Fruit fly (Drosophila melanogaster) whole organism, embryonic: ENCODE results near the gene Pcmt.

Source experiments
- Awh ChIP-seq: fragments of 200-800 bp; sonication (Bioruptor generic); IDR thresholded peaks from 2 replicates; pipeline ENCODE4, ENCODE4 v1.3.6; 2022; ENCODE audit warnings: missing biosample characterization, missing genetic modification characterization
- Blimp-1 ChIP-seq: fragments of 200-800 bp; sonication (Bioruptor generic); optimal IDR thresholded peaks from 3 replicates; lab custom pipeline; 2018; ENCODE audit warnings: missing biosample characterization, missing genetic modification characterization, mild to moderate bottlenecking, moderate library complexity, missing genetic modification reagents
- CG10321 ChIP-seq: fragments of 200-800 bp; sonication (Bioruptor generic); IDR thresholded peaks from 2 replicates; pipeline ENCODE4 v1.3.6; 2022; ENCODE audit warnings: missing biosample characterization, missing genetic modification characterization
- CG10654 ChIP-seq: fragments of 200-800 bp; sonication (Bioruptor generic); optimal IDR thresholded peaks from 2 replicates; lab custom pipeline; 2016; ENCODE audit warnings: missing biosample characterization, missing genetic modification characterization
- CG12104 ChIP-seq: fragments of 200-800 bp; sonication (Bioruptor generic); optimal IDR thresholded peaks from 3 replicates; lab custom pipeline; 2016; ENCODE audit warnings: missing biosample characterization, missing genetic modification characterization
- CG12744 ChIP-seq: fragments of 200-800 bp; sonication (Bioruptor generic); optimal IDR thresholded peaks from 2 replicates; lab custom pipeline; 2016; ENCODE audit warnings: missing biosample characterization, missing genetic modification characterization
- CG12942 ChIP-seq: fragments of 200-800 bp; sonication (Bioruptor generic); optimal IDR thresholded peaks from 3 replicates; lab custom pipeline; 2016; ENCODE audit warnings: missing biosample characterization, missing genetic modification characterization
- CG16863 ChIP-seq: fragments of 200-800 bp; sonication (Bioruptor generic); optimal IDR thresholded peaks from 3 replicates; lab custom pipeline; 2016; ENCODE audit warnings: missing biosample characterization, missing genetic modification characterization
- CG17361 ChIP-seq: fragments of 200-800 bp; sonication (Bioruptor generic); IDR thresholded peaks from 3 replicates; pipeline ENCODE4 v1.3.6; 2022; ENCODE audit warnings: missing biosample characterization, missing genetic modification characterization
- CG17829 ChIP-seq: fragments of 200-800 bp; optimal IDR thresholded peaks from 2 replicates; lab custom pipeline; 2019; ENCODE audit warnings: missing biosample characterization, mild to moderate bottlenecking, missing genetic modification characterization, moderate library complexity
- CG17912 ChIP-seq: fragments of 200-800 bp; sonication (Bioruptor generic); optimal IDR thresholded peaks from 2 replicates; lab custom pipeline; 2018; ENCODE audit warnings: missing biosample characterization, mild to moderate bottlenecking, missing genetic modification characterization
- CG18476 ChIP-seq: fragments of 200-800 bp; sonication (Bioruptor generic); optimal IDR thresholded peaks from 2 replicates; lab custom pipeline; 2016; ENCODE audit warnings: missing biosample characterization, mild to moderate bottlenecking, missing genetic modification characterization
- CG18599 ChIP-seq: fragments of 200-800 bp; sonication (Bioruptor generic); optimal IDR thresholded peaks from 3 replicates; lab custom pipeline; 2017; ENCODE audit warnings: missing biosample characterization, missing genetic modification characterization, mild to moderate bottlenecking, moderate library complexity, missing genetic modification reagents
- CG2120 ChIP-seq: fragments of 200-800 bp; sonication (Bioruptor generic); optimal IDR thresholded peaks from 3 replicates; lab custom pipeline; 2016; ENCODE audit warnings: missing biosample characterization, missing genetic modification characterization
- CG2199 ChIP-seq: fragments of 200-800 bp; sonication (Bioruptor generic); IDR thresholded peaks from 3 replicates; pipeline ENCODE4 v1.3.6; 2022; ENCODE audit warnings: missing biosample characterization, missing genetic modification characterization
- CG2889 ChIP-seq: fragments of 200-800 bp; sonication (Bioruptor generic); IDR thresholded peaks from 3 replicates; pipeline ENCODE4 v1.3.6; 2022; ENCODE audit warnings: missing biosample characterization, missing genetic modification characterization
- CG34376 ChIP-seq: fragments of 200-800 bp; sonication (Bioruptor generic); optimal IDR thresholded peaks from 2 replicates; lab custom pipeline; 2018; ENCODE audit warnings: missing biosample characterization, mild to moderate bottlenecking, missing genetic modification characterization
- CG4360 ChIP-seq: fragments of 200-800 bp; sonication (Bioruptor generic); IDR thresholded peaks from 2 replicates; pipeline ENCODE4 v1.3.6; 2022; ENCODE audit warnings: missing biosample characterization, missing genetic modification characterization
- CG6175 ChIP-seq: fragments of 200-800 bp; sonication (Bioruptor generic); IDR thresholded peaks from 3 replicates; pipeline ENCODE4 v1.3.6; 2022; ENCODE audit warnings: missing biosample characterization, missing genetic modification characterization
- CG6683 ChIP-seq: fragments of 200-800 bp; sonication (Bioruptor generic); optimal IDR thresholded peaks from 2 replicates; lab custom pipeline; 2017; ENCODE audit warnings: missing biosample characterization, mild to moderate bottlenecking, missing genetic modification characterization, missing genetic modification reagents
- CG9797 ChIP-seq: fragments of 200-800 bp; sonication (Bioruptor generic); optimal IDR thresholded peaks from 3 replicates; lab custom pipeline; 2018; ENCODE audit warnings: missing biosample characterization, mild to moderate bottlenecking, missing genetic modification characterization
- CG9817 ChIP-seq: fragments of 200-800 bp; sonication (Bioruptor generic); optimal IDR thresholded peaks from 2 replicates; lab custom pipeline; 2018; ENCODE audit warnings: missing biosample characterization, mild to moderate bottlenecking, missing genetic modification characterization, moderate library complexity
- Camta ChIP-seq: fragments of 200-800 bp; sonication (Bioruptor generic); optimal IDR thresholded peaks from 2 replicates; lab custom pipeline; 2016; ENCODE audit warnings: missing biosample characterization, missing genetic modification characterization
- D19A ChIP-seq: fragments of 200-800 bp; optimal IDR thresholded peaks from 3 replicates; lab custom pipeline; 2019; ENCODE audit warnings: missing biosample characterization, mild to moderate bottlenecking, missing genetic modification characterization, moderate library complexity
- D19B ChIP-seq: fragments of 200-800 bp; sonication (Bioruptor generic); optimal IDR thresholded peaks from 2 replicates; lab custom pipeline; 2017; ENCODE audit warnings: missing biosample characterization, mild to moderate bottlenecking, missing genetic modification characterization
- Dek ChIP-seq: fragments of 200-800 bp; sonication (Bioruptor generic); optimal IDR thresholded peaks from 3 replicates; lab custom pipeline; 2019; ENCODE audit warnings: missing biosample characterization, mild to moderate bottlenecking, missing genetic modification characterization, moderate library complexity
- Ets65A ChIP-seq: fragments of 200-800 bp; sonication (Bioruptor generic); peaks from one replicate; lab custom pipeline; 2016; ENCODE audit warnings: missing biosample characterization, missing genetic modification characterization
- HmgD ChIP-seq: fragments of 200-800 bp; sonication (Bioruptor generic); optimal IDR thresholded peaks from 3 replicates; lab custom pipeline; 2016; ENCODE audit warnings: missing biosample characterization, missing genetic modification characterization
- Med ChIP-seq: fragments of 200-800 bp; sonication (Bioruptor generic); peaks from one replicate; lab custom pipeline; 2016; ENCODE audit warnings: missing biosample characterization, missing genetic modification characterization, mild to moderate bottlenecking, inconsistent platforms, moderate library complexity
- Oaz ChIP-seq: fragments of 200-800 bp; sonication (Bioruptor generic); IDR thresholded peaks from 2 replicates; pipeline ENCODE4 v1.3.6; 2022; ENCODE audit warnings: missing biosample characterization, missing genetic modification characterization
- Ssrp ChIP-seq: fragments of 200-800 bp; sonication (Bioruptor generic); optimal IDR thresholded peaks from 2 replicates; lab custom pipeline; 2018; ENCODE audit warnings: missing biosample characterization, mild to moderate bottlenecking, missing genetic modification characterization, moderate library complexity
- Taf1 ChIP-seq: fragments of 200-800 bp; sonication (Bioruptor generic); IDR thresholded peaks from 2 replicates; pipeline ENCODE4 v1.3.6; 2022; ENCODE audit warnings: missing biosample characterization, missing genetic modification characterization
- ac ChIP-seq: fragments of 200-800 bp; sonication (Bioruptor generic); optimal IDR thresholded peaks from 3 replicates; lab custom pipeline; 2017; ENCODE audit warnings: missing biosample characterization, mild to moderate bottlenecking, missing genetic modification characterization
- chinmo ChIP-seq: fragments of 200-800 bp; sonication (Bioruptor generic); IDR thresholded peaks from 4 replicates; pipeline ENCODE4 v1.3.6; 2022; ENCODE audit warnings: missing biosample characterization, missing genetic modification characterization; ENCODE audit not compliant: partially characterized antibody
- chn ChIP-seq: fragments of 200-800 bp; sonication (Bioruptor generic); optimal IDR thresholded peaks from 2 replicates; lab custom pipeline; 2016; ENCODE audit warnings: missing biosample characterization, missing genetic modification characterization
- emc ChIP-seq: fragments of 200-800 bp; sonication (Bioruptor generic); optimal IDR thresholded peaks from 2 replicates; lab custom pipeline; 2016; ENCODE audit warnings: missing biosample characterization, missing genetic modification characterization
- ewg ChIP-seq: fragments of 200-800 bp; sonication (Bioruptor generic); optimal IDR thresholded peaks from 3 replicates; lab custom pipeline; 2017; ENCODE audit warnings: mild to moderate bottlenecking, missing biosample characterization, missing genetic modification reagents, missing genetic modification characterization
- gro ChIP-seq: fragments of 200-800 bp; sonication (Bioruptor generic); optimal IDR thresholded peaks from 2 replicates; lab custom pipeline; 2016; ENCODE audit warnings: missing biosample characterization, missing genetic modification characterization
- her ChIP-seq: fragments of 200-800 bp; sonication (Bioruptor generic); optimal IDR thresholded peaks from 2 replicates; lab custom pipeline; 2016; ENCODE audit warnings: missing biosample characterization, missing genetic modification characterization
- inv ChIP-seq: fragments of 200-800 bp; sonication (Bioruptor generic); IDR thresholded peaks from 2 replicates; pipeline ENCODE4 v1.3.6; 2022; ENCODE audit warnings: missing biosample characterization, missing genetic modification characterization; ENCODE audit not compliant: partially characterized antibody
- jigr1 ChIP-seq: fragments of 200-800 bp; sonication (Bioruptor generic); IDR thresholded peaks from 3 replicates; pipeline ENCODE4 v1.3.6; 2022; ENCODE audit warnings: missing biosample characterization, missing genetic modification characterization
- mam ChIP-seq: fragments of 200-800 bp; sonication (Bioruptor generic); optimal IDR thresholded peaks from 3 replicates; lab custom pipeline; 2016; ENCODE audit warnings: missing biosample characterization, missing genetic modification characterization
- p53 ChIP-seq: fragments of 200-800 bp; sonication (Bioruptor generic); optimal IDR thresholded peaks from 2 replicates; lab custom pipeline; 2016; ENCODE audit warnings: missing biosample characterization, missing genetic modification characterization
- pfk ChIP-seq: fragments of 200-800 bp; sonication (Bioruptor generic); optimal IDR thresholded peaks from 2 replicates; lab custom pipeline; 2018; ENCODE audit warnings: missing biosample characterization, mild to moderate bottlenecking, missing genetic modification characterization, moderate library complexity
- sd ChIP-seq: fragments of 200-800 bp; sonication (Bioruptor generic); optimal IDR thresholded peaks from 3 replicates; lab custom pipeline; 2018; ENCODE audit warnings: missing biosample characterization, mild to moderate bottlenecking, missing genetic modification characterization, moderate library complexity
- sima ChIP-seq: fragments of 200-800 bp; sonication (Bioruptor generic); optimal IDR thresholded peaks from 2 replicates; lab custom pipeline; 2016; ENCODE audit warnings: missing biosample characterization, missing genetic modification characterization
- slp2 ChIP-seq: fragments of 200-800 bp; sonication (Bioruptor generic); optimal IDR thresholded peaks from 2 replicates; lab custom pipeline; 2016; ENCODE audit warnings: missing biosample characterization, missing genetic modification characterization
- ssp ChIP-seq: fragments of 200-800 bp; sonication (Bioruptor generic); IDR thresholded peaks from 2 replicates; pipeline ENCODE4 v1.3.6; 2022; ENCODE audit warnings: missing biosample characterization, missing genetic modification characterization
- tin ChIP-seq: fragments of 200-800 bp; sonication (Bioruptor generic); optimal IDR thresholded peaks from 3 replicates; lab custom pipeline; 2016; ENCODE audit warnings: missing biosample characterization, missing genetic modification characterization
- unpg ChIP-seq: fragments of 200-800 bp; sonication (Bioruptor generic); optimal IDR thresholded peaks from 3 replicates; lab custom pipeline; 2018; ENCODE audit warnings: missing biosample characterization, mild to moderate bottlenecking, missing genetic modification characterization, moderate library complexity
- usp ChIP-seq: fragments of >200 bp; optimal IDR thresholded peaks from 2 replicates; lab custom pipeline; 2017; ENCODE audit warnings: missing biosample characterization, missing genetic modification characterization
- zfh1 ChIP-seq: fragments of 200-800 bp; sonication (Bioruptor generic); IDR thresholded peaks from 3 replicates; pipeline ENCODE4 v1.3.6; 2022; ENCODE audit warnings: missing biosample characterization, missing genetic modification characterization

Gene Pcmt

dm6 chr3R:5601044-5601523 is 47.0 kb upstream of the Pcmt start, which contains the start of the genes kra and SecS (continued):
- TF ChIP-seq sima = no peak
- peak; percentile 90 for TF ChIP-seq Ets65A (GFP tag; lab: Kevin White, UChicago)
- TF ChIP-seq inv (GFP tag; lab: Robert Waterston, UW) = no peak
- TF ChIP-seq chn (GFP tag; lab: Kevin White, UChicago) = peak; percentile 67
- TF ChIP-seq CG9817 = peak; percentile 75
- no peak for TF ChIP-seq usp
- TF ChIP-seq zfh1 (GFP tag; lab: Robert Waterston, UW) = no peak
- TF ChIP-seq Taf1 (GFP tag; lab: Robert Waterston, UW) = no peak
- TF ChIP-seq Blimp-1 = peak; percentile 71
- TF ChIP-seq CG16863 (GFP tag; lab: Kevin White, UChicago) = no peak
- no peak for TF ChIP-seq CG17361 (GFP tag; lab: Robert Waterston, UW)
- peak; percentile 68 for TF ChIP-seq mam (GFP tag; lab: Kevin White, UChicago)
- peak; percentile 30 for TF ChIP-seq D19A (tag; lab: Kevin White, UChicago)
- no peak for TF ChIP-seq CG6683 (GFP tag; lab: Kevin White, UChicago)
- no peak for TF ChIP-seq CG4360 (GFP tag; lab: Robert Waterston, UW)
- peak; percentile 76 for TF ChIP-seq CG2120
- TF ChIP-seq ac (GFP tag; lab: Kevin White, UChicago) = no peak
- TF ChIP-seq sd = peak; percentile 9
- peak; percentile 5 for TF ChIP-seq Camta
- TF ChIP-seq ewg (GFP tag; lab: Kevin White, UChicago) = peak; percentile 67
- TF ChIP-seq Dek (tag; lab: Kevin White, UChicago) = peak; percentile 29
- TF ChIP-seq HmgD (GFP tag; lab: Kevin White, UChicago) = no peak
- TF ChIP-seq D19B (GFP tag; lab: Kevin White, UChicago) = peak; percentile 4
- TF ChIP-seq Ssrp = peak; percentile 22
- no peak for TF ChIP-seq ssp (GFP tag; lab: Robert Waterston, UW)
- no peak for TF ChIP-seq emc (GFP tag; lab: Kevin White, UChicago)
- TF ChIP-seq chinmo (GFP tag; lab: Robert Waterston, UW) = no peak
- TF ChIP-seq CG17912 (GFP tag; lab: Kevin White, UChicago) = no peak
- peak; percentile 97 for TF ChIP-seq CG9797 (GFP tag; lab: Kevin White, UChicago)
- no peak for TF ChIP-seq CG6175 (GFP tag; lab: Robert Waterston, UW)
- TF ChIP-seq CG12744 = peak; percentile 21
- TF ChIP-seq tin (GFP tag; lab: Kevin White, UChicago) = peak; percentile 65
- TF ChIP-seq CG17829 = peak; percentile 67
- TF ChIP-seq jigr1 (GFP tag; lab: Robert Waterston, UW) = no peak
- peak; percentile 41 for TF ChIP-seq CG12942 (GFP tag; lab: Kevin White, UChicago)
- peak; percentile 52 for TF ChIP-seq CG18476
- peak; percentile 72 for TF ChIP-seq CG18599
- TF ChIP-seq gro (GFP tag; lab: Kevin White, UChicago) = no peak
- no peak for TF ChIP-seq her
- no peak for TF ChIP-seq CG10321
- no peak for TF ChIP-seq CG2889 (GFP tag; lab: Robert Waterston, UW)
- TF ChIP-seq Awh (GFP tag; lab: Robert Waterston, UW) = no peak
- peak; percentile 89 for TF ChIP-seq Med (GFP tag; lab: Kevin White, UChicago)
- TF ChIP-seq unpg (GFP tag; lab: Kevin White, UChicago) = peak; percentile 62
- no peak for TF ChIP-seq pfk (GFP tag; lab: Kevin White, UChicago)
- no peak for TF ChIP-seq p53 (GFP tag; lab: Kevin White, UChicago)
- TF ChIP-seq slp2 (GFP tag; lab: Kevin White, UChicago) = peak; percentile 36
- TF ChIP-seq CG2199 (GFP tag; lab: Robert Waterston, UW) = no peak
- peak; percentile 75 for TF ChIP-seq CG12104 (GFP tag; lab: Kevin White, UChicago)
- TF ChIP-seq CG10654 (GFP tag; lab: Kevin White, UChicago) = peak; percentile 62
- TF ChIP-seq Oaz (GFP tag; lab: Robert Waterston, UW) = no peak
- TF ChIP-seq CG34376 (GFP tag; lab: Kevin White, UChicago) = no peak
